Fruit fly (Drosophila melanogaster): ENCODE measurements around the gene hyx.

hyx gene

dm6 chr3R:9039448-9039847 is 888 bp downstream of the hyx start, which contains the start of gene neur (continued):
- TF ChIP-seq trem (tag; optimal IDR thresholded peaks at IDR 0.05) = peak; percentile 81
- TF ChIP-seq CG1832 (GFP tag; optimal IDR thresholded peaks at IDR 0.05) = no peak
- TF ChIP-seq CG3281 (GFP tag; optimal IDR thresholded peaks at IDR 0.05) = peak; percentile 39
- TF ChIP-seq CG11085 (GFP tag; IDR thresholded peaks at IDR 0.05) = no peak
- TF ChIP-seq Dll (GFP tag; IDR thresholded peaks at IDR 0.05; ENCODE audit: partially characterized antibody) = peak; percentile 80
- peak; percentile 50 for TF ChIP-seq CG15601 (tag; optimal IDR thresholded peaks at IDR 0.05)
- TF ChIP-seq da (GFP tag; optimal IDR thresholded peaks at IDR 0.05) = no peak
- peak; percentile 58 for TF ChIP-seq CG4617 (GFP tag; optimal IDR thresholded peaks at IDR 0.05; ENCODE audit: borderline replicate concordance)
- TF ChIP-seq dm (GFP tag; optimal IDR thresholded peaks at IDR 0.05) = peak; percentile 5
- peak; percentile 58; the same call in 1 of the 2 replicates for TF ChIP-seq ato (GFP tag; IDR thresholded peaks at IDR 0.05; ENCODE audit: partially characterized antibody)
- TF ChIP-seq CG14667 (GFP tag; IDR thresholded peaks at IDR 0.05) = no peak
- TF ChIP-seq CG33213 (GFP tag; optimal IDR thresholded peaks at IDR 0.05) = peak; percentile 64
- peak; percentile 83 for TF ChIP-seq Lhr (GFP tag; optimal IDR thresholded peaks at IDR 0.05)
- no peak for TF ChIP-seq CG10462 (GFP tag; optimal IDR thresholded peaks at IDR 0.05)
- no peak for TF ChIP-seq CG15696 (tag; optimal IDR thresholded peaks at IDR 0.05)
- TF ChIP-seq CG2889 (GFP tag; IDR thresholded peaks at IDR 0.05) = no peak
- TF ChIP-seq Dek (tag; optimal IDR thresholded peaks at IDR 0.05) = no peak
- no peak for TF ChIP-seq crol (GFP tag; IDR thresholded peaks at IDR 0.05)
- peak in 1 of 2 experiments; percentile 47 for TF ChIP-seq Pdp1 (GFP tag; optimal IDR thresholded peaks at IDR 0.05)
- 0 out of 3 replicates have a peak, but pooled peaks have one; percentile 17 for TF ChIP-seq Dbx (GFP tag; IDR thresholded peaks at IDR 0.05)
- TF ChIP-seq chif (GFP tag; optimal IDR thresholded peaks at IDR 0.05) = peak in 1 of 2 experiments; percentile 3
- TF ChIP-seq zen (tag; optimal IDR thresholded peaks at IDR 0.05) = peak; percentile 11
- peak; percentile 25 for TF ChIP-seq CG33557 (GFP tag; optimal IDR thresholded peaks at IDR 0.05)
- peak; percentile 19 for TF ChIP-seq HmgD (GFP tag; optimal IDR thresholded peaks at IDR 0.05)
- peak; percentile 6 for TF ChIP-seq Myb (GFP tag; optimal IDR thresholded peaks at IDR 0.05)
- no peak for TF ChIP-seq esg (GFP tag; conservative IDR thresholded peaks at IDR 0.05)
- TF ChIP-seq CG10147 (GFP tag; optimal IDR thresholded peaks at IDR 0.05) = peak; percentile 57
- TF ChIP-seq CG12659 (GFP tag; optimal IDR thresholded peaks at IDR 0.05) = peak; percentile 78
- TF ChIP-seq CG13624 (GFP tag; optimal IDR thresholded peaks at IDR 0.05) = no peak
- no peak for TF ChIP-seq tx (GFP tag; optimal IDR thresholded peaks at IDR 0.05)
- peak; percentile 30 for TF ChIP-seq CG18262 (tag; optimal IDR thresholded peaks at IDR 0.05)
- TF ChIP-seq HLHmδ (GFP tag; optimal IDR thresholded peaks at IDR 0.05) = no peak
- no peak for TF ChIP-seq B-H2 (GFP tag; optimal IDR thresholded peaks at IDR 0.05)
- peak; percentile 65; the same call in 2 of the 3 replicates for TF ChIP-seq HLH4C (GFP tag; IDR thresholded peaks at IDR 0.05; ENCODE audit: partially characterized antibody)
- no peak for TF ChIP-seq C15 (GFP tag; IDR thresholded peaks at IDR 0.05)
- TF ChIP-seq CG3726 (GFP tag; IDR thresholded peaks at IDR 0.05) = no peak
- TF ChIP-seq CG3838 (GFP tag; optimal IDR thresholded peaks at IDR 0.05) = no peak
- peak; percentile 13 for TF ChIP-seq PHDP (tag; optimal IDR thresholded peaks at IDR 0.05)
- TF ChIP-seq CG17829 (tag; optimal IDR thresholded peaks at IDR 0.05) = peak; percentile 84
- no peak for TF ChIP-seq croc (GFP tag; conservative IDR thresholded peaks at IDR 0.05)
- peak; percentile 15 for TF ChIP-seq CG4328 (GFP tag; optimal IDR thresholded peaks at IDR 0.05)
- TF ChIP-seq ftz-f1 (GFP tag; optimal IDR thresholded peaks at IDR 0.05) = no peak
- peak; percentile 2 for TF ChIP-seq CG1602 (GFP tag; optimal IDR thresholded peaks at IDR 0.05)
- no peak for TF ChIP-seq CG1233 (GFP tag; optimal IDR thresholded peaks at IDR 0.05)
- TF ChIP-seq klu (GFP tag; IDR thresholded peaks at IDR 0.05) = no peak
- TF ChIP-seq CG2129 (GFP tag; IDR thresholded peaks at IDR 0.05; ENCODE audit: partially characterized antibody) = peak; percentile 36
- TF ChIP-seq CG13775 (GFP tag; optimal IDR thresholded peaks at IDR 0.05) = peak; percentile 28
- peak; percentile 2 for TF ChIP-seq Ssrp (tag; optimal IDR thresholded peaks at IDR 0.05)
- no peak for TF ChIP-seq CG31365 (tag; optimal IDR thresholded peaks at IDR 0.05)
- peak; percentile 91 for TF ChIP-seq gfzf (GFP tag; optimal IDR thresholded peaks at IDR 0.05)
